Fruit fly (Drosophila melanogaster) whole organism, embryonic: ENCODE measurements around the gene CG32373.
A peak's percentile ranks its signal among the peaks of the same experiment; 100 is the strongest.

Source experiments
- Bgb ChIP-seq: fragments of 200-800 bp; sonication (Bioruptor generic); IDR thresholded peaks from 2 replicates; pipeline ENCODE4 v1.3.6; 2022; ENCODE audit warnings: missing biosample characterization, missing genetic modification characterization; ENCODE audit not compliant: partially characterized antibody
- CG10209 ChIP-seq: fragments of 200-800 bp; sonication (Bioruptor generic); optimal IDR thresholded peaks from 3 replicates; lab custom pipeline; 2017; ENCODE audit warnings: missing biosample characterization, mild to moderate bottlenecking, missing genetic modification characterization, missing genetic modification reagents
- CG10979 ChIP-seq: fragments of 200-800 bp; sonication (Bioruptor generic); optimal IDR thresholded peaks from 2 replicates; lab custom pipeline; 2018; ENCODE audit warnings: missing biosample characterization, mild to moderate bottlenecking, missing genetic modification characterization, moderate library complexity
- CG11093 ChIP-seq: fragments of 200-800 bp; sonication (Bioruptor generic); IDR thresholded peaks from 3 replicates; pipeline ENCODE4 v1.3.6; 2022; ENCODE audit warnings: missing biosample characterization, missing genetic modification characterization
- CG12299 ChIP-seq: fragments of 200-800 bp; sonication (Bioruptor generic); optimal IDR thresholded peaks from 2 replicates; lab custom pipeline; 2018; ENCODE audit warnings: missing biosample characterization, mild to moderate bottlenecking, missing genetic modification characterization
- CG13624 ChIP-seq: fragments of 200-800 bp; sonication (Bioruptor generic); optimal IDR thresholded peaks from 2 replicates; lab custom pipeline; 2016; ENCODE audit warnings: missing biosample characterization, missing genetic modification characterization
- CG14860 ChIP-seq: fragments of 200-800 bp; sonication (Bioruptor generic); IDR thresholded peaks from 3 replicates; pipeline ENCODE4 v1.3.6; 2022; ENCODE audit warnings: missing biosample characterization, missing genetic modification characterization; ENCODE audit not compliant: partially characterized antibody
- CG15601 ChIP-seq: fragments of 200-800 bp; sonication (Bioruptor generic); optimal IDR thresholded peaks from 3 replicates; lab custom pipeline; 2019; ENCODE audit warnings: missing biosample characterization, mild to moderate bottlenecking, missing genetic modification characterization, moderate library complexity
- CG17186 ChIP-seq: fragments of 200-800 bp; sonication (Bioruptor generic); optimal IDR thresholded peaks from 3 replicates; lab custom pipeline; 2017; ENCODE audit warnings: missing biosample characterization, missing genetic modification reagents, missing genetic modification characterization
- CG17612 ChIP-seq: fragments of 200-800 bp; sonication (Bioruptor generic); IDR thresholded peaks from 2 replicates; pipeline ENCODE4 v1.3.6; 2022; ENCODE audit warnings: missing biosample characterization, missing genetic modification characterization
- CG18619 ChIP-seq: fragments of 200-800 bp; sonication (Bioruptor generic); optimal IDR thresholded peaks from 3 replicates; lab custom pipeline; 2017; ENCODE audit warnings: missing biosample characterization, mild to moderate bottlenecking, missing genetic modification characterization
- CG2889 ChIP-seq: fragments of 200-800 bp; sonication (Bioruptor generic); IDR thresholded peaks from 3 replicates; pipeline ENCODE4 v1.3.6; 2022; ENCODE audit warnings: missing biosample characterization, missing genetic modification characterization
- CG32532 ChIP-seq: fragments of 200-800 bp; sonication (Bioruptor generic); IDR thresholded peaks from 2 replicates; pipeline ENCODE4 v1.3.6; 2022; ENCODE audit warnings: missing biosample characterization, missing genetic modification characterization
- CG5953 ChIP-seq: fragments of 200-800 bp; sonication (Bioruptor generic); IDR thresholded peaks from 2 replicates; pipeline ENCODE4 v1.3.6; 2022; ENCODE audit warnings: missing biosample characterization, missing genetic modification characterization
- CG7271 ChIP-seq: fragments of 200-800 bp; sonication (Bioruptor generic); optimal IDR thresholded peaks from 2 replicates; lab custom pipeline; 2018; ENCODE audit warnings: missing biosample characterization, mild to moderate bottlenecking, missing genetic modification characterization, moderate library complexity
- CG8281 ChIP-seq: fragments of 200-800 bp; sonication (Bioruptor generic); optimal IDR thresholded peaks from 2 replicates; lab custom pipeline; 2018; ENCODE audit warnings: missing biosample characterization, mild to moderate bottlenecking, missing genetic modification characterization, moderate library complexity
- CG9876 ChIP-seq: fragments of 200-800 bp; sonication (Bioruptor generic); optimal IDR thresholded peaks from 2 replicates; lab custom pipeline; 2016; ENCODE audit warnings: missing biosample characterization, missing genetic modification characterization
- Chrac-16 ChIP-seq: fragments of 200-800 bp; sonication (Bioruptor generic); optimal IDR thresholded peaks from 3 replicates; lab custom pipeline; 2016; ENCODE audit warnings: missing biosample characterization, missing genetic modification characterization
- Dad ChIP-seq: fragments of 200-800 bp; sonication (Bioruptor generic); optimal IDR thresholded peaks from 3 replicates; lab custom pipeline; 2016; ENCODE audit warnings: missing biosample characterization, missing genetic modification characterization
- Dfd ChIP-seq, 2 experiments: fragments of >200 bp; optimal IDR thresholded peaks; 2 replicates each; lab custom pipeline; 2017; ENCODE audit warnings: missing biosample characterization in 2 of 2, missing genetic modification characterization in 2 of 2
- Drgx ChIP-seq: fragments of 200-800 bp; sonication (Bioruptor generic); IDR thresholded peaks from 2 replicates; pipeline ENCODE4 v1.3.6; 2022; ENCODE audit warnings: missing biosample characterization, missing genetic modification characterization
- Hmr ChIP-seq: fragments of 200-800 bp; sonication (Bioruptor generic); optimal IDR thresholded peaks from 3 replicates; lab custom pipeline; 2017; ENCODE audit warnings: mild to moderate bottlenecking, missing biosample characterization, missing genetic modification reagents, missing genetic modification characterization
- Hr3 ChIP-seq: fragments of 200-800 bp; sonication (Bioruptor generic); optimal IDR thresholded peaks from 3 replicates; lab custom pipeline; 2016; ENCODE audit warnings: missing biosample characterization, missing genetic modification characterization
- Hr78 ChIP-seq, 2 experiments: fragments of 200-800 bp in 1 of 2; fragments of >200 bp in 1 of 2; sonication (Bioruptor generic) in 1 of 2; optimal IDR thresholded peaks; 2 replicates each; lab custom pipeline; 2017 to 2019; ENCODE audit warnings: missing biosample characterization in 2 of 2, missing genetic modification characterization in 2 of 2, mild to moderate bottlenecking in 1 of 2, moderate library complexity in 1 of 2
- Mes4 ChIP-seq: fragments of 200-800 bp; sonication (Bioruptor generic); optimal IDR thresholded peaks from 2 replicates; lab custom pipeline; 2016; ENCODE audit warnings: missing biosample characterization, missing genetic modification characterization
- NC2β ChIP-seq: fragments of 200-800 bp; sonication (Bioruptor generic); optimal IDR thresholded peaks from 2 replicates; lab custom pipeline; 2016; ENCODE audit warnings: missing biosample characterization, missing genetic modification characterization
- Opbp ChIP-seq: fragments of 200-800 bp; sonication (Bioruptor generic); IDR thresholded peaks from 3 replicates; pipeline ENCODE4 v1.3.6; 2022; ENCODE audit warnings: missing biosample characterization, missing genetic modification characterization; ENCODE audit not compliant: partially characterized antibody
- Ptx1 ChIP-seq: fragments of 200-800 bp; sonication (Bioruptor generic); IDR thresholded peaks from 2 replicates; pipeline ENCODE4 v1.3.6; 2022; ENCODE audit warnings: missing biosample characterization, missing genetic modification characterization
- Sry-β ChIP-seq: fragments of 200-800 bp; sonication (Bioruptor generic); optimal IDR thresholded peaks from 2 replicates; lab custom pipeline; 2018; ENCODE audit warnings: missing biosample characterization, mild to moderate bottlenecking, missing genetic modification characterization, moderate library complexity
- Xbp1 ChIP-seq: fragments of 200-800 bp; sonication (Bioruptor generic); optimal IDR thresholded peaks from 3 replicates; lab custom pipeline; 2016; ENCODE audit warnings: missing biosample characterization, mild to moderate bottlenecking, missing genetic modification characterization
- bbx ChIP-seq: fragments of 200-800 bp; sonication (Bioruptor generic); IDR thresholded peaks from 2 replicates; pipeline ENCODE4 v1.3.6; 2022; ENCODE audit warnings: missing biosample characterization, missing genetic modification characterization; ENCODE audit not compliant: partially characterized antibody
- danr ChIP-seq: fragments of 200-800 bp; sonication (Bioruptor generic); IDR thresholded peaks from 2 replicates; pipeline ENCODE4 v1.3.6; 2022; ENCODE audit warnings: missing biosample characterization, missing genetic modification characterization
- gcm2 ChIP-seq: fragments of 200-800 bp; sonication (Bioruptor generic); optimal IDR thresholded peaks from 2 replicates; lab custom pipeline; 2016; ENCODE audit warnings: missing biosample characterization, missing genetic modification characterization
- gro ChIP-seq: fragments of 200-800 bp; sonication (Bioruptor generic); optimal IDR thresholded peaks from 2 replicates; lab custom pipeline; 2016; ENCODE audit warnings: missing biosample characterization, missing genetic modification characterization
- h ChIP-seq: fragments of >200 bp; optimal IDR thresholded peaks from 2 replicates; lab custom pipeline; 2017
- hbn ChIP-seq: fragments of 200-800 bp; sonication (Bioruptor generic); IDR thresholded peaks from 2 replicates; pipeline ENCODE4 v1.3.6; 2022; ENCODE audit warnings: missing biosample characterization, missing genetic modification characterization; ENCODE audit not compliant: partially characterized antibody
- her ChIP-seq: fragments of 200-800 bp; sonication (Bioruptor generic); optimal IDR thresholded peaks from 2 replicates; lab custom pipeline; 2016; ENCODE audit warnings: missing biosample characterization, missing genetic modification characterization
- knrl ChIP-seq: fragments of 200-800 bp; sonication (Bioruptor generic); IDR thresholded peaks from 3 replicates; pipeline ENCODE4 v1.3.6; 2022; ENCODE audit warnings: missing biosample characterization, missing genetic modification characterization; ENCODE audit not compliant: partially characterized antibody
- lbe ChIP-seq: fragments of 200-800 bp; sonication (Bioruptor generic); optimal IDR thresholded peaks from 2 replicates; lab custom pipeline; 2016; ENCODE audit warnings: missing biosample characterization, mild to moderate bottlenecking, missing genetic modification characterization
- odd ChIP-seq: fragments of 200-800 bp; sonication (Bioruptor generic); optimal IDR thresholded peaks from 2 replicates; lab custom pipeline; 2017; ENCODE audit warnings: missing biosample characterization, mild to moderate bottlenecking, missing genetic modification characterization
- org-1 ChIP-seq: fragments of 200-800 bp; sonication (Bioruptor generic); optimal IDR thresholded peaks from 2 replicates; lab custom pipeline; 2017; ENCODE audit warnings: missing biosample characterization, missing genetic modification characterization
- pnt ChIP-seq: fragments of 200-800 bp; sonication (Bioruptor generic); optimal IDR thresholded peaks from 3 replicates; lab custom pipeline; 2016; ENCODE audit warnings: missing biosample characterization, missing genetic modification characterization
- psq ChIP-seq: fragments of 200-800 bp; sonication (Bioruptor generic); optimal IDR thresholded peaks from 2 replicates; lab custom pipeline; 2017; ENCODE audit warnings: missing biosample characterization, missing genetic modification characterization
- repo ChIP-seq: fragments of 200-800 bp; sonication (Bioruptor generic); optimal IDR thresholded peaks from 2 replicates; lab custom pipeline; 2016; ENCODE audit warnings: missing biosample characterization, missing genetic modification characterization
- scrt ChIP-seq: fragments of 200-800 bp; sonication (Bioruptor generic); optimal IDR thresholded peaks from 2 replicates; lab custom pipeline; 2018; ENCODE audit warnings: missing biosample characterization, mild to moderate bottlenecking, missing genetic modification characterization, moderate library complexity
- so ChIP-seq: fragments of 200-800 bp; sonication (Bioruptor generic); IDR thresholded peaks from 3 replicates; pipeline ENCODE4 v1.3.6; 2022; ENCODE audit warnings: missing biosample characterization, missing genetic modification characterization
- tio ChIP-seq: fragments of 200-800 bp; sonication (Bioruptor generic); optimal IDR thresholded peaks from 2 replicates; lab custom pipeline; 2017; ENCODE audit warnings: missing biosample characterization, missing genetic modification characterization, inconsistent platforms
- tll ChIP-seq, 2 experiments: fragments of 200-800 bp in 1 of 2; fragments of >200 bp in 1 of 2; sonication (Bioruptor generic) in 1 of 2; optimal IDR thresholded peaks; 2 replicates each; lab custom pipeline; 2017 to 2019; ENCODE audit warnings: missing biosample characterization in 2 of 2, missing genetic modification characterization in 2 of 2, mild to moderate bottlenecking in 1 of 2, moderate library complexity in 1 of 2
- ttk ChIP-seq: fragments of 200-800 bp; sonication (Bioruptor generic); IDR thresholded peaks from 2 replicates; pipeline ENCODE4 v2.1.2; 2022; ENCODE audit warnings: missing biosample characterization, missing genetic modification characterization
- wdn ChIP-seq: fragments of 200-800 bp; sonication (Bioruptor generic); IDR thresholded peaks from 2 replicates; pipeline ENCODE4 v1.3.6; 2022; ENCODE audit warnings: missing biosample characterization, missing genetic modification characterization
- yki ChIP-seq: fragments of >200 bp; optimal IDR thresholded peaks from 3 replicates; lab custom pipeline; 2018

The CG32373 gene

dm6 chr3L:7634743-7635469 is 15.4 kb upstream of the CG32373 start (continued):
- TF ChIP-seq knrl (GFP tag; lab: Robert Waterston, UW) (no peak), Hr3 (GFP tag; lab: Kevin White, UChicago) (peak; percentile 21), danr (GFP tag; lab: Robert Waterston, UW) (no peak), Dfd (GFP tag; optimal IDR thresholded peaks at IDR 0.05; lab: Kevin White, UChicago) (no peak), Xbp1 (GFP tag; lab: Kevin White, UChicago) (no peak), Chrac-16 (no peak), scrt (GFP tag; lab: Kevin White, UChicago) (no peak), CG12299 (tag; lab: Kevin White, UChicago) (no peak), gcm2 (GFP tag; lab: Kevin White, UChicago) (no peak), CG2889 (GFP tag; lab: Robert Waterston, UW) (no peak), Mes4 (GFP tag; lab: Kevin White, UChicago) (no peak), repo (no peak), Dad (GFP tag; lab: Kevin White, UChicago) (no peak), CG10979 (tag; lab: Kevin White, UChicago) (peak; percentile 70), CG8281 (tag; lab: Kevin White, UChicago) (no peak), hbn (GFP tag; lab: Robert Waterston, UW) (no peak), gro (GFP tag; lab: Kevin White, UChicago) (no peak), CG32532 (no peak), tio (GFP tag; lab: Kevin White, UChicago) (no peak), psq (GFP tag; lab: Kevin White, UChicago) (no peak), CG5953 (GFP tag; lab: Robert Waterston, UW) (no peak), her (GFP tag; lab: Kevin White, UChicago) (no peak), CG15601 (peak; percentile 3), so (GFP tag; lab: Robert Waterston, UW) (no peak), CG10209 (GFP tag; lab: Kevin White, UChicago) (no peak), Drgx (GFP tag; lab: Robert Waterston, UW) (no peak), CG18619 (no peak), CG17612 (no peak), yki (lab: Kevin White, UChicago) (no peak), Sry-β (GFP tag; lab: Kevin White, UChicago) (no peak), NC2β (GFP tag; lab: Kevin White, UChicago) (no peak), lbe (GFP tag; lab: Kevin White, UChicago) (no peak), tll (GFP tag; optimal IDR thresholded peaks at IDR 0.05; lab: Kevin White, UChicago) (no peak), pnt (GFP tag; lab: Kevin White, UChicago) (peak; percentile 16), Bgb (GFP tag; lab: Robert Waterston, UW) (no peak), CG17186 (GFP tag; lab: Kevin White, UChicago) (no peak), Ptx1 (GFP tag; lab: Robert Waterston, UW) (peak; percentile 61), Hmr (GFP tag; lab: Kevin White, UChicago) (no peak), CG9876 (GFP tag; lab: Kevin White, UChicago) (no peak), odd (GFP tag; lab: Kevin White, UChicago) (no peak), CG14860 (GFP tag; lab: Robert Waterston, UW) (no peak), h (no peak), Opbp (GFP tag; lab: Robert Waterston, UW) (no peak), CG11093 (GFP tag; lab: Robert Waterston, UW) (no peak), wdn (no peak), CG7271 (tag; lab: Kevin White, UChicago) (no peak), bbx (GFP tag; lab: Robert Waterston, UW) (no peak), ttk (GFP tag; lab: Robert Waterston, UW) (peak; percentile 48; the same call in 1 of the 2 replicates), Hr78 (GFP tag; optimal IDR thresholded peaks at IDR 0.05; lab: Kevin White, UChicago) (peak in 1 of 2 experiments; percentile 3), CG13624 (GFP tag; lab: Kevin White, UChicago) (no peak), org-1 (GFP tag; lab: Kevin White, UChicago) (peak; percentile 2)
